Worm (Caenorhabditis elegans) whole organism, mixed stage, embryonic: ENCODE data around the gene F08H9.4.

ENCODE experiments used
- bed-3 ChIP-seq: fragments of 200-800 bp; sonication (Bioruptor generic); optimal IDR thresholded peaks from 3 replicates; lab custom pipeline; 2018; ENCODE audit warnings: mild to moderate bottlenecking, missing genetic modification characterization, moderate library complexity, missing compliant biosample characterization
- elt-3 ChIP-seq: fragments of 150-350 bp; optimal IDR thresholded peaks from 2 replicates; lab custom pipeline; 2014; ENCODE audit warnings: missing biosample characterization, missing genetic modification characterization
- lin-13 ChIP-seq: fragments of 150-350 bp; optimal IDR thresholded peaks from 2 replicates; lab custom pipeline; 2014; ENCODE audit warnings: missing biosample characterization, missing genetic modification characterization
- lin-32 ChIP-seq: fragments of 200-800 bp; sonication (Bioruptor generic); optimal IDR thresholded peaks from 2 replicates; lab custom pipeline; 2018; ENCODE audit warnings: mild to moderate bottlenecking, missing genetic modification characterization, missing compliant biosample characterization
- lsy-2 ChIP-seq: fragments of 150-350 bp; optimal IDR thresholded peaks from 2 replicates; lab custom pipeline; 2014; ENCODE audit warnings: missing biosample characterization, missing genetic modification characterization
- mep-1 ChIP-seq: fragments of 150-350 bp; optimal IDR thresholded peaks from 2 replicates; lab custom pipeline; 2017; ENCODE audit warnings: missing biosample characterization, missing genetic modification reagents, missing genetic modification characterization, inconsistent platforms
- nhr-12 ChIP-seq: fragments of 150-350 bp; optimal IDR thresholded peaks from 2 replicates; lab custom pipeline; 2014; ENCODE audit warnings: missing biosample characterization, missing genetic modification characterization
- nhr-2 ChIP-seq: fragments of 150-350 bp; optimal IDR thresholded peaks from 2 replicates; lab custom pipeline; 2014; ENCODE audit warnings: missing biosample characterization, missing genetic modification characterization
- nhr-76 ChIP-seq: sonication (generic microtip); optimal IDR thresholded peaks from 2 replicates; lab custom pipeline; 2017; ENCODE audit warnings: missing biosample characterization, missing genetic modification characterization
- pha-4 ChIP-seq: fragments of 150-350 bp; optimal IDR thresholded peaks from 2 replicates; lab custom pipeline; 2018; ENCODE audit warnings: missing biosample characterization, missing genetic modification reagents, missing genetic modification characterization
- unc-62 ChIP-seq: fragments of 150-350 bp; optimal IDR thresholded peaks from 2 replicates; lab custom pipeline; 2014; ENCODE audit warnings: missing biosample characterization, missing genetic modification reagents, missing genetic modification characterization

DNA sequence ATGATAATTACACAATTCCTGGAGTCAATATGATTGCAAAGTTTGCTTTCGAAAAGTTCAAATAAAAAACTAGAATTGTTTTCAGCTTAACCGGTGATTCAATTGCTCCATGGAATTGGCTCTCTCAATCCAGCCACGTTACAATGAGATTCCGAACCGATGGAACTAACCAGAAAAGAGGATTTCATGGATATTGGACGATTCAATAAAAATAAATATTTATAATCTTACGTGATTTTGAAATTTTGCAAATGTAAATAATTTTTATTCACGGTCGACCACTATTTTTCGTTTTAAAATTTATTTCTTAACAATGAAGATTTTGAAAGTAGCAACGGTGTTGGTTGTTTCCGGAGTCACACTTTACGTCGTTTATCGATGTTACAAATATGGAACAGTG lies 17.8 kb upstream of the F08H9.4 start, which contains the start of gene R02D5.10:
- TF ChIP-seq nhr-76 (tag; lab: Kevin White, UChicago) (no peak), elt-3 (tag; lab: Kevin White, UChicago) (no peak), nhr-2 (no peak), pha-4 (tag; lab: Kevin White, UChicago) (no peak), mep-1 (tag; lab: Kevin White, UChicago) (no peak), nhr-12 (no peak), lsy-2 (no peak), bed-3 (GFP tag; lab: Kevin White, UChicago) (no peak), unc-62 (GFP tag; lab: Kevin White, UChicago) (no peak), lin-32 (GFP tag; lab: Kevin White, UChicago) (no peak), lin-13 (tag; lab: Kevin White, UChicago) (no peak)
